Worm (Caenorhabditis elegans): ENCODE measurements around the gene F42A9.11.

DNA sequence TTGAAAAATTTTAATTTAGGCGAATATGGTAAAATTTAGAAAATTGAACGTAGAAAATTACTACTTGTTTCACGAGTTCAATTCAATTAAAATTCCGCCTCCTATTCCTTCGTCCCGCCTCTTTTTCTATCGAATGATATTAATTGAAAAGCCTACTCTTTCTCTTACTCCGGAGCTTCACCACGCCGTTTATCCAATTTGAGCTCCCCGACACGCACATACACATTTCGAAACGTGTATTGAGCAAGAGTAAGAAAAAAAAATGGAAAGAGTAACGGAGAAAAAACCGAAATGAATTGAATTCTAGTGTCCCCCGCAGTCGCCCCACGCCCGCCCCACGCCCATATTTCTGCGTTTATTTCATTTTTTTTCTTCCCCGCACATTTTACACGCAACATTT, 1.1 kb upstream of the F42A9.11 start:
- no peak for TF ChIP-seq unc-62 (GFP tag; optimal IDR thresholded peaks at IDR 0.05)
- no peak for TF ChIP-seq nhr-237 (tag; optimal IDR thresholded peaks at IDR 0.05)
